Worm (Caenorhabditis elegans): ENCODE data around the gene pat-4.
A peak's percentile ranks its signal among the peaks of the same experiment; 100 is the strongest.

The pat-4 gene

ce11 chrIII:48329-48728 is 46.3 kb downstream of the pat-4 start:
- TF ChIP-seq aha-1 (tag), result peak; percentile 97
- TF ChIP-seq tra-1 (GFP tag; IDR thresholded peaks at IDR 0.05), result 0 out of 2 replicates have a peak, but pooled peaks have one; percentile 27
- no peak for TF ChIP-seq mxl-2 (GFP tag; conservative IDR thresholded peaks at IDR 0.05)
- TF ChIP-seq nhr-6 (tag; optimal IDR thresholded peaks at IDR 0.05), result no peak
- TF ChIP-seq nhr-10 (tag; optimal IDR thresholded peaks at IDR 0.05), result no peak
- no peak for TF ChIP-seq nhr-42 (GFP tag; IDR thresholded peaks at IDR 0.05)
- peak; percentile 95 for TF ChIP-seq set-16 (GFP tag; IDR thresholded peaks at IDR 0.05)

ce11 chrIII:42725-43124 is 51.9 kb downstream of the pat-4 start:
- TF ChIP-seq ZK337.2 (GFP tag; IDR thresholded peaks at IDR 0.05), result no peak
- no peak for TF ChIP-seq spr-3 (GFP tag; optimal IDR thresholded peaks at IDR 0.05)
- no peak for TF ChIP-seq egl-43 (GFP tag; IDR thresholded peaks at IDR 0.05)
- peak; percentile 96 for TF ChIP-seq set-16 (GFP tag; IDR thresholded peaks at IDR 0.05)
- no peak for TF ChIP-seq fkh-10 (GFP tag; optimal IDR thresholded peaks at IDR 0.05)
- TF ChIP-seq aha-1 (tag), result peak; percentile 28
- TF ChIP-seq nhr-42 (GFP tag; IDR thresholded peaks at IDR 0.05), result no peak
- no peak for TF ChIP-seq nhr-10 (tag; optimal IDR thresholded peaks at IDR 0.05)
- no peak for TF ChIP-seq nhr-28 (tag; optimal IDR thresholded peaks at IDR 0.05)
- TF ChIP-seq hlh-11 (tag; optimal IDR thresholded peaks at IDR 0.05), result no peak
- no peak for TF ChIP-seq lsy-2 (tag; optimal IDR thresholded peaks at IDR 0.05)
- no peak for TF ChIP-seq unc-130 (GFP tag; optimal IDR thresholded peaks at IDR 0.05)
- no peak for TF ChIP-seq Y5F2A.4 (GFP tag; optimal IDR thresholded peaks at IDR 0.05)
- TF ChIP-seq T20F7.1 (GFP tag; optimal IDR thresholded peaks at IDR 0.05), result no peak
- no peak for TF ChIP-seq nhr-48 (tag; optimal IDR thresholded peaks at IDR 0.05)
- no peak for TF ChIP-seq hmg-1.1 (GFP tag; IDR thresholded peaks at IDR 0.05)
- TF ChIP-seq zfp-2 (tag; optimal IDR thresholded peaks at IDR 0.05), result no peak
- TF ChIP-seq nhr-76 (tag; optimal IDR thresholded peaks at IDR 0.05), result no peak
- no peak for TF ChIP-seq T26A8.4 (GFP tag; IDR thresholded peaks at IDR 0.05)
- no peak for TF ChIP-seq pqm-1 (tag; optimal IDR thresholded peaks at IDR 0.05)
- peak; percentile 53; the same call in 1 of the 2 replicates for TF ChIP-seq pha-4 (GFP tag; IDR thresholded peaks at IDR 0.05)
- TF ChIP-seq pha-4 (tag; optimal IDR thresholded peaks at IDR 0.05), result no peak
- TF ChIP-seq ceh-32 (tag; optimal IDR thresholded peaks at IDR 0.05; ENCODE audit: poor library complexity), result no peak
- TF ChIP-seq gei-8 (GFP tag; optimal IDR thresholded peaks at IDR 0.05), result no peak
- no peak for TF ChIP-seq ceh-82 (tag; optimal IDR thresholded peaks at IDR 0.05)

ce11 chrIII:41484-41883 is 53.1 kb downstream of the pat-4 start:
- TF ChIP-seq nhr-6 (tag; optimal IDR thresholded peaks at IDR 0.05), result no peak
- no peak for TF ChIP-seq nhr-111 (GFP tag; optimal IDR thresholded peaks at IDR 0.05)
- 0 out of 2 replicates have a peak, but pooled peaks have one; percentile 18 for TF ChIP-seq daf-8 (GFP tag; IDR thresholded peaks at IDR 0.05)
- peak in 1 of 2 experiments; percentile 48 for TF ChIP-seq unc-62 (GFP tag; optimal IDR thresholded peaks at IDR 0.05 in 1 of 2)
- no peak for TF ChIP-seq unc-62 (tag; optimal IDR thresholded peaks at IDR 0.05)
- peak; percentile 97 for TF ChIP-seq set-16 (GFP tag; IDR thresholded peaks at IDR 0.05)
- no peak for TF ChIP-seq nhr-41 (GFP tag; IDR thresholded peaks at IDR 0.05)
- 0 out of 2 replicates have a peak, but pooled peaks have one; percentile 28 for TF ChIP-seq T26A8.4 (GFP tag; IDR thresholded peaks at IDR 0.05)

- TF ChIP-seq ctbp-1 (GFP tag; IDR thresholded peaks at IDR 0.05) (no peak), vab-7 (GFP tag; IDR thresholded peaks at IDR 0.05) (no peak), nhr-28 (tag; optimal IDR thresholded peaks at IDR 0.05) (peak; percentile 33), jun-1 (tag; optimal IDR thresholded peaks at IDR 0.05) (no peak)
Measured at ce11 chrIII:40580-41113, 54.0 kb downstream of the pat-4 start, which contains the start of gene col-88. col-88 (plus strand) TSS chrIII:41063.

Data from whole organism, L4 larva.